Worm (Caenorhabditis elegans) whole organism, young adult: ENCODE data around the gene F11E6.4.

Experiments used
- D2030.7 ChIP-seq: fragments of 200-800 bp; sonication (Bioruptor generic); IDR thresholded peaks from 2 replicates; pipeline ENCODE4 v1.3.6; 2022; ENCODE audit warnings: missing genetic modification reagents, missing genetic modification characterization, missing compliant biosample characterization
- ama-1 ChIP-seq, 3 experiments: fragments of 150-350 bp in 1 of 3; sonication (generic microtip) in 2 of 3; optimal IDR thresholded peaks; 2 replicates each; lab custom pipeline; 2014 to 2018; ENCODE audit warnings: missing biosample characterization in 2 of 3, missing genetic modification characterization in 2 of 3, missing genetic modification reagents in 2 of 3
- ceh-58 ChIP-seq: fragments of 200-800 bp; sonication (Bioruptor generic); IDR thresholded peaks from 2 replicates; pipeline ENCODE4 v1.3.6; 2022; ENCODE audit warnings: missing genetic modification characterization, missing compliant biosample characterization
- egl-44 ChIP-seq: fragments of 200-800 bp; sonication (Bioruptor generic); IDR thresholded peaks from 2 replicates; pipeline ENCODE4 v1.3.6; 2022; ENCODE audit warnings: missing genetic modification reagents, missing genetic modification characterization, missing compliant biosample characterization
- unc-62 ChIP-seq: fragments of 150-350 bp; optimal IDR thresholded peaks from 2 replicates; lab custom pipeline; 2014; ENCODE audit warnings: missing biosample characterization, missing genetic modification reagents, missing genetic modification characterization

DNA sequence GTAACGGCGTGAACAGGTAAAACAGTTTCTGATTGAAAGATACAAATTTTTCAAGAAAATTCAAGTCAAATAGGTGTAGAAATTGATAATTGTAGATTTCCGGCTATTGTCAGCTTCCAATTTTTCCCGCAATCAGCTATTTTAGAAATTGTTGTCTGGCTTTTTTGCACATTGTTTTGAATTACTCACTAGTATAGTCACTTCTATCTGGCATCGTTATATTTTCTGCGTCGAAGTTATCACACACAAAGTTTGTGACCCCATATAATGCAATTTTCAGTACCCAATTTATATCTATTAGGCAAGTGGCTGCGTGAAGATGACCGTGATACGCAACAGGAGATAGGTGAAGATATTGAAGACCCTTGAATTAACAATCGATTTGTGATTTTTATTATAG lies 34.9 kb downstream of the F11E6.4 start:
- TF ChIP-seq D2030.7 (GFP tag; lab: Robert Waterston, UW) (no peak), ama-1 (optimal IDR thresholded peaks at IDR 0.05; lab: Kevin White, UChicago) (no peak), ama-1 (GFP tag; optimal IDR thresholded peaks at IDR 0.05; lab: Kevin White, UChicago) (no peak), unc-62 (GFP tag; lab: Kevin White, UChicago) (no peak), egl-44 (GFP tag; lab: Robert Waterston, UW) (no peak), ceh-58 (GFP tag; lab: Robert Waterston, UW) (no peak)
